Fruit fly (Drosophila melanogaster) whole organism, embryonic: ENCODE results near the gene Slmap.

Experiments used
- Bgb ChIP-seq: fragments of 200-800 bp; sonication (Bioruptor generic); IDR thresholded peaks from 2 replicates; pipeline ENCODE4 v1.3.6; 2022; ENCODE audit warnings: missing biosample characterization, missing genetic modification characterization; ENCODE audit not compliant: partially characterized antibody
- CG1024 ChIP-seq: fragments of 200-800 bp; sonication (Bioruptor generic); IDR thresholded peaks from 2 replicates; pipeline ENCODE4 v1.3.6; 2022; ENCODE audit warnings: missing biosample characterization, missing genetic modification characterization
- CG10959 ChIP-seq: fragments of 200-800 bp; sonication (Bioruptor generic); IDR thresholded peaks from 2 replicates; pipeline ENCODE4 v1.3.6; 2022; ENCODE audit warnings: missing biosample characterization, missing genetic modification characterization
- CG12071 ChIP-seq: fragments of 200-800 bp; sonication (Bioruptor generic); optimal IDR thresholded peaks from 3 replicates; lab custom pipeline; 2018; ENCODE audit warnings: missing biosample characterization, mild to moderate bottlenecking, missing genetic modification characterization
- CG12659 ChIP-seq: fragments of 200-800 bp; sonication (Bioruptor generic); optimal IDR thresholded peaks from 3 replicates; lab custom pipeline; 2017; ENCODE audit warnings: mild to moderate bottlenecking, missing biosample characterization, missing genetic modification reagents, missing genetic modification characterization
- CG13775 ChIP-seq: fragments of 200-800 bp; sonication (Bioruptor generic); optimal IDR thresholded peaks from 3 replicates; lab custom pipeline; 2017; ENCODE audit warnings: missing biosample characterization, mild to moderate bottlenecking, missing genetic modification characterization
- CG15696 ChIP-seq: fragments of 200-800 bp; sonication (Bioruptor generic); optimal IDR thresholded peaks from 2 replicates; lab custom pipeline; 2019; ENCODE audit warnings: missing biosample characterization, mild to moderate bottlenecking, missing genetic modification characterization, moderate library complexity
- CG17802 ChIP-seq: fragments of 200-800 bp; sonication (Bioruptor generic); optimal IDR thresholded peaks from 2 replicates; lab custom pipeline; 2018; ENCODE audit warnings: missing biosample characterization, mild to moderate bottlenecking, missing genetic modification characterization, moderate library complexity
- CG17912 ChIP-seq: fragments of 200-800 bp; sonication (Bioruptor generic); optimal IDR thresholded peaks from 2 replicates; lab custom pipeline; 2018; ENCODE audit warnings: missing biosample characterization, mild to moderate bottlenecking, missing genetic modification characterization
- CG18262 ChIP-seq: fragments of 200-800 bp; optimal IDR thresholded peaks from 3 replicates; lab custom pipeline; 2019; ENCODE audit warnings: missing biosample characterization, mild to moderate bottlenecking, missing genetic modification characterization, moderate library complexity
- CG18764 ChIP-seq: fragments of 200-800 bp; sonication (Bioruptor generic); optimal IDR thresholded peaks from 3 replicates; lab custom pipeline; 2016; ENCODE audit warnings: missing biosample characterization, missing genetic modification characterization
- CG2678 ChIP-seq: fragments of 200-800 bp; sonication (Bioruptor generic); optimal IDR thresholded peaks from 3 replicates; lab custom pipeline; 2019; ENCODE audit warnings: missing biosample characterization, mild to moderate bottlenecking, missing genetic modification characterization, moderate library complexity
- CG30403 ChIP-seq: fragments of 200-800 bp; sonication (Bioruptor generic); optimal IDR thresholded peaks from 3 replicates; lab custom pipeline; 2016; ENCODE audit warnings: missing biosample characterization, missing genetic modification characterization
- CG30431 ChIP-seq: fragments of 200-800 bp; sonication (Bioruptor generic); optimal IDR thresholded peaks from 2 replicates; lab custom pipeline; 2017; ENCODE audit warnings: missing biosample characterization, missing genetic modification characterization
- CG31365 ChIP-seq: fragments of 200-800 bp; sonication (Bioruptor generic); optimal IDR thresholded peaks from 2 replicates; lab custom pipeline; 2018; ENCODE audit warnings: missing biosample characterization, mild to moderate bottlenecking, missing genetic modification characterization
- CG32772 ChIP-seq: fragments of 200-800 bp; sonication (Bioruptor generic); IDR thresholded peaks from 2 replicates; pipeline ENCODE4 v1.3.6; 2022; ENCODE audit warnings: missing biosample characterization, missing genetic modification characterization
- CG3281 ChIP-seq: fragments of 200-800 bp; sonication (Bioruptor generic); optimal IDR thresholded peaks from 3 replicates; lab custom pipeline; 2017; ENCODE audit warnings: missing biosample characterization, mild to moderate bottlenecking, missing genetic modification characterization
- CG4404 ChIP-seq: fragments of 200-800 bp; sonication (Bioruptor generic); IDR thresholded peaks from 2 replicates; pipeline ENCODE4 v1.3.6; 2022; ENCODE audit warnings: missing biosample characterization, missing genetic modification characterization
- CG6654 ChIP-seq: fragments of 200-800 bp; sonication (Bioruptor generic); optimal IDR thresholded peaks from 2 replicates; lab custom pipeline; 2017; ENCODE audit warnings: missing biosample characterization, mild to moderate bottlenecking, missing genetic modification characterization
- CG6791 ChIP-seq: fragments of 200-800 bp; sonication (Bioruptor generic); IDR thresholded peaks from 3 replicates; pipeline ENCODE4 v1.3.6; 2022; ENCODE audit warnings: missing biosample characterization, missing genetic modification characterization; ENCODE audit not compliant: partially characterized antibody
- CG7928 ChIP-seq: fragments of 200-800 bp; sonication (Bioruptor generic); optimal IDR thresholded peaks from 2 replicates; lab custom pipeline; 2017; ENCODE audit warnings: missing biosample characterization, mild to moderate bottlenecking, missing genetic modification characterization
- CG9437 ChIP-seq: fragments of 200-800 bp; sonication (Bioruptor generic); optimal IDR thresholded peaks from 2 replicates; lab custom pipeline; 2018; ENCODE audit warnings: missing biosample characterization, mild to moderate bottlenecking, missing genetic modification characterization
- Dfd ChIP-seq, 2 experiments: fragments of >200 bp; optimal IDR thresholded peaks; 2 replicates each; lab custom pipeline; 2017; ENCODE audit warnings: missing biosample characterization in 2 of 2, missing genetic modification characterization in 2 of 2
- Gug ChIP-seq: fragments of 200-800 bp; sonication (Bioruptor generic); IDR thresholded peaks from 4 replicates; pipeline ENCODE4 v1.3.6; 2022; ENCODE audit warnings: missing biosample characterization, missing genetic modification characterization
- HLH4C ChIP-seq: fragments of 200-800 bp; sonication (Bioruptor generic); IDR thresholded peaks from 3 replicates; pipeline ENCODE4 v1.3.6; 2022; ENCODE audit warnings: missing biosample characterization, missing genetic modification characterization; ENCODE audit not compliant: partially characterized antibody
- Mad ChIP-seq: fragments of 200-800 bp; sonication (Bioruptor generic); optimal IDR thresholded peaks from 2 replicates; lab custom pipeline; 2016; ENCODE audit warnings: missing biosample characterization, missing genetic modification characterization
- Mrtf ChIP-seq: fragments of 200-800 bp; sonication (Bioruptor generic); IDR thresholded peaks from 3 replicates; pipeline ENCODE4 v1.3.6; 2022; ENCODE audit warnings: missing biosample characterization, missing genetic modification characterization
- PHDP ChIP-seq: fragments of 200-800 bp; sonication (Bioruptor generic); optimal IDR thresholded peaks from 3 replicates; lab custom pipeline; 2018; ENCODE audit warnings: missing biosample characterization, mild to moderate bottlenecking, missing genetic modification characterization, moderate library complexity
- Pdp1 ChIP-seq, 2 experiments: fragments of 200-800 bp; sonication (Bioruptor generic); optimal IDR thresholded peaks; 3 replicates each; lab custom pipeline; 2016; ENCODE audit warnings: missing biosample characterization in 2 of 2, missing genetic modification characterization in 2 of 2, mild to moderate bottlenecking in 1 of 2, moderate library complexity in 1 of 2
- Side ChIP-seq: fragments of 200-800 bp; sonication (Bioruptor generic); optimal IDR thresholded peaks from 2 replicates; lab custom pipeline; 2016; ENCODE audit warnings: missing biosample characterization, missing genetic modification characterization
- Spps ChIP-seq: fragments of 200-800 bp; sonication (Bioruptor generic); optimal IDR thresholded peaks from 2 replicates; lab custom pipeline; 2018; ENCODE audit warnings: missing biosample characterization, mild to moderate bottlenecking, missing genetic modification characterization
- btn ChIP-seq: fragments of 200-800 bp; sonication (Bioruptor generic); optimal IDR thresholded peaks from 2 replicates; lab custom pipeline; 2016; ENCODE audit warnings: missing biosample characterization, missing genetic modification characterization
- croc ChIP-seq: fragments of 200-800 bp; sonication (Bioruptor generic); conservative IDR thresholded peaks from 3 replicates; pipeline ENCODE4 v1.3.6; 2022; ENCODE audit warnings: missing biosample characterization, missing genetic modification characterization
- fd96Cb ChIP-seq: fragments of 200-800 bp; sonication (Bioruptor generic); optimal IDR thresholded peaks from 2 replicates; lab custom pipeline; 2018; ENCODE audit warnings: missing biosample characterization, mild to moderate bottlenecking, missing genetic modification characterization, moderate library complexity
- ftz-f1 ChIP-seq: fragments of 200-800 bp; sonication (Bioruptor generic); optimal IDR thresholded peaks from 2 replicates; lab custom pipeline; 2016; ENCODE audit warnings: missing biosample characterization, missing genetic modification characterization
- gcm2 ChIP-seq: fragments of 200-800 bp; sonication (Bioruptor generic); optimal IDR thresholded peaks from 2 replicates; lab custom pipeline; 2016; ENCODE audit warnings: missing biosample characterization, missing genetic modification characterization
- hbn ChIP-seq: fragments of 200-800 bp; sonication (Bioruptor generic); IDR thresholded peaks from 2 replicates; pipeline ENCODE4 v1.3.6; 2022; ENCODE audit warnings: missing biosample characterization, missing genetic modification characterization; ENCODE audit not compliant: partially characterized antibody
- lola ChIP-seq, 3 experiments: fragments of >200 bp in 2 of 3; fragments of 200-800 bp in 1 of 3; sonication (Bioruptor generic) in 1 of 3; optimal IDR thresholded peaks; 2 replicates each; lab custom pipeline; 2017 to 2019; ENCODE audit warnings: missing biosample characterization in 3 of 3, missing genetic modification characterization in 3 of 3, mild to moderate bottlenecking in 1 of 3, moderate library complexity in 1 of 3
- lov ChIP-seq, 2 experiments: fragments of 200-800 bp in 1 of 2; fragments of >200 bp in 1 of 2; sonication (Bioruptor generic) in 1 of 2; IDR thresholded peaks in 1 of 2; optimal IDR thresholded peaks in 1 of 2; 2 replicates in 1 of 2; 3 replicates in 1 of 2; pipeline versions ENCODE4 v1.3.6 to Lab custom; 2017 to 2022; ENCODE audit warnings: missing biosample characterization in 1 of 2, missing genetic modification characterization in 1 of 2
- p53 ChIP-seq: fragments of 200-800 bp; sonication (Bioruptor generic); optimal IDR thresholded peaks from 2 replicates; lab custom pipeline; 2016; ENCODE audit warnings: missing biosample characterization, missing genetic modification characterization
- pb ChIP-seq: fragments of 200-800 bp; sonication (Bioruptor generic); optimal IDR thresholded peaks from 3 replicates; lab custom pipeline; 2016; ENCODE audit warnings: missing biosample characterization, missing genetic modification characterization
- pnt ChIP-seq: fragments of 200-800 bp; sonication (Bioruptor generic); optimal IDR thresholded peaks from 3 replicates; lab custom pipeline; 2016; ENCODE audit warnings: missing biosample characterization, missing genetic modification characterization
- row ChIP-seq: fragments of 200-800 bp; sonication (Bioruptor generic); IDR thresholded peaks from 3 replicates; pipeline ENCODE4 v1.3.6; 2022; ENCODE audit warnings: missing biosample characterization, missing genetic modification characterization
- shn ChIP-seq: fragments of 200-800 bp; sonication (Bioruptor generic); optimal IDR thresholded peaks from 3 replicates; lab custom pipeline; 2016; ENCODE audit warnings: missing biosample characterization, missing genetic modification characterization
- sim ChIP-seq: fragments of 200-800 bp; sonication (Bioruptor generic); IDR thresholded peaks from 2 replicates; pipeline ENCODE4 v1.3.6; 2022; ENCODE audit warnings: missing biosample characterization, missing genetic modification characterization
- slou ChIP-seq: fragments of 200-800 bp; sonication (Bioruptor generic); optimal IDR thresholded peaks from 3 replicates; lab custom pipeline; 2016; ENCODE audit warnings: missing biosample characterization, missing genetic modification characterization
- ssp ChIP-seq: fragments of 200-800 bp; sonication (Bioruptor generic); IDR thresholded peaks from 2 replicates; pipeline ENCODE4 v1.3.6; 2022; ENCODE audit warnings: missing biosample characterization, missing genetic modification characterization
- tio ChIP-seq: fragments of 200-800 bp; sonication (Bioruptor generic); optimal IDR thresholded peaks from 2 replicates; lab custom pipeline; 2017; ENCODE audit warnings: missing biosample characterization, missing genetic modification characterization, inconsistent platforms
- tx ChIP-seq: fragments of 200-800 bp; sonication (Bioruptor generic); optimal IDR thresholded peaks from 2 replicates; lab custom pipeline; 2016; ENCODE audit warnings: missing biosample characterization, missing genetic modification characterization
- usp ChIP-seq: fragments of >200 bp; optimal IDR thresholded peaks from 2 replicates; lab custom pipeline; 2017; ENCODE audit warnings: missing biosample characterization, missing genetic modification characterization

Gene Slmap

DNA sequence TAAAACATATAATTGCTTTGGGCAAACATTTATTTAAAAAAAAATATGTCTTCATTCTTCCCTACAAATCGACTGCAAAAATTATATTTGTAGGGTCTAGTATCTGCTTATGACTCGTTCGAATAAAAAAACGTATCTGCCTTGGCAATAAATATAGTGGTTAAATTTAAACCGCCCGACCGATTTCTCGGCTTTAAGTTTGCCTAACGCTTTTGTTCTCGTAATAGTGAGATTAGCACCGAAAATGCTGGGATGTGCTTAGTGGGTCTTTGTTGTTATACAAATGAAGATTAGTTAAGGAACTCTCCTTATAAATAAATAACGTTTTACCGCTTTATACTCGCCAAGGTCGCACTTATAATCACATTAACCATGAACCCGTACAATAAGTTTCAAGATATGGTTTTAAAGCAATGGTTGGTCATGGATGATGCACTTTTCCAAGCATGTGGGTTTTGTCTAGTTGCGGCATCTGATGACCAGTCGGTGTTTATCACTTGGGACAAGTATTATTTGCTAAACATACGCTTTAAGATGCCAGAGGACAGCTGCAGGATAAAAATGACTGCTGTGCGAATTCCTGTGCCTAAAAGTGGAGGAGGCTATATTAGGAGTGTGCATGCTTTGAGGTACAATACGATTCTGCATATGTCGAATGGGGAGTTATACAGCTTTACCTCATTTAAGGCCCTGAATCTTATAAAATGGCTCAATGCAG is 40.8 kb upstream of the Slmap start (continued):
- TF ChIP-seq CG4404 (GFP tag; lab: Robert Waterston, UW) = no peak
- no peak for TF ChIP-seq CG2678 (tag; lab: Kevin White, UChicago)
- no peak for TF ChIP-seq CG18764 (GFP tag; lab: Kevin White, UChicago)
- no peak for TF ChIP-seq btn (GFP tag; lab: Kevin White, UChicago)
- no peak for TF ChIP-seq pb (GFP tag; lab: Kevin White, UChicago)
- TF ChIP-seq fd96Cb (tag; lab: Kevin White, UChicago) = no peak
- TF ChIP-seq Pdp1 (GFP tag; optimal IDR thresholded peaks at IDR 0.05; lab: Kevin White, UChicago) = no peak
- TF ChIP-seq CG15696 = no peak
- TF ChIP-seq lola (GFP tag; optimal IDR thresholded peaks at IDR 0.05; lab: Kevin White, UChicago) = no peak
- TF ChIP-seq ftz-f1 (GFP tag; lab: Kevin White, UChicago) = peak; percentile 20
- no peak for TF ChIP-seq Bgb (GFP tag; lab: Robert Waterston, UW)
- no peak for TF ChIP-seq CG13775 (GFP tag; lab: Kevin White, UChicago)
- TF ChIP-seq sim (GFP tag; lab: Robert Waterston, UW) = no peak
- TF ChIP-seq Dfd (GFP tag; optimal IDR thresholded peaks at IDR 0.05; lab: Kevin White, UChicago) = peak in 1 of 2 experiments; percentile 30
- no peak for TF ChIP-seq CG18262
- TF ChIP-seq row (GFP tag; lab: Robert Waterston, UW) = peak; percentile 70
- no peak for TF ChIP-seq CG7928 (GFP tag; lab: Kevin White, UChicago)
- TF ChIP-seq CG30431 (GFP tag; lab: Kevin White, UChicago) = no peak
- peak; percentile 96 for TF ChIP-seq CG17802
- TF ChIP-seq CG10959 (GFP tag; lab: Robert Waterston, UW) = no peak
- TF ChIP-seq CG32772 = no peak
- no peak for TF ChIP-seq Side (GFP tag; lab: Kevin White, UChicago)
- TF ChIP-seq gcm2 (GFP tag; lab: Kevin White, UChicago) = no peak
- no peak for TF ChIP-seq lov (optimal IDR thresholded peaks at IDR 0.05; lab: Kevin White, UChicago)
- no peak for TF ChIP-seq lov (GFP tag; IDR thresholded peaks at IDR 0.05; lab: Robert Waterston, UW)
- no peak for TF ChIP-seq Spps (tag; lab: Kevin White, UChicago)
- no peak for TF ChIP-seq PHDP
- TF ChIP-seq usp (GFP tag; lab: Kevin White, UChicago) = no peak
- no peak for TF ChIP-seq slou (GFP tag; lab: Kevin White, UChicago)
- TF ChIP-seq CG9437 = no peak
- TF ChIP-seq CG12659 (GFP tag; lab: Kevin White, UChicago) = peak; percentile 25
- no peak for TF ChIP-seq tx (GFP tag; lab: Kevin White, UChicago)
- TF ChIP-seq hbn (GFP tag; lab: Robert Waterston, UW) = no peak
- TF ChIP-seq p53 (GFP tag; lab: Kevin White, UChicago) = no peak
- no peak for TF ChIP-seq CG3281 (GFP tag; lab: Kevin White, UChicago)
- TF ChIP-seq CG1024 = peak; percentile 98
- TF ChIP-seq shn (GFP tag; lab: Kevin White, UChicago) = no peak
- no peak for TF ChIP-seq CG12071 (GFP tag; lab: Kevin White, UChicago)
- TF ChIP-seq croc (GFP tag; lab: Robert Waterston, UW) = no peak
- TF ChIP-seq Mad (GFP tag; lab: Kevin White, UChicago) = no peak
- TF ChIP-seq CG31365 (tag; lab: Kevin White, UChicago) = no peak
- TF ChIP-seq Mrtf = no peak
- TF ChIP-seq pnt = no peak
- no peak for TF ChIP-seq Gug (GFP tag; lab: Robert Waterston, UW)
- TF ChIP-seq CG6654 = no peak
- peak; percentile 97 for TF ChIP-seq ssp (GFP tag; lab: Robert Waterston, UW)
- no peak for TF ChIP-seq tio (GFP tag; lab: Kevin White, UChicago)
- TF ChIP-seq CG30403 = no peak
- TF ChIP-seq CG17912 (GFP tag; lab: Kevin White, UChicago) = no peak
- no peak for TF ChIP-seq HLH4C (GFP tag; lab: Robert Waterston, UW)
- TF ChIP-seq CG6791 (GFP tag; lab: Robert Waterston, UW) = no peak
